Fruit fly (Drosophila melanogaster) whole organism, adult: ENCODE measurements around the gene CG2772.

ENCODE experiments used
- Hr96 ChIP-seq: fragments of 200-800 bp; sonication (Bioruptor generic); optimal IDR thresholded peaks from 2 replicates; lab custom pipeline; 2016; ENCODE audit warnings: missing biosample characterization, missing genetic modification characterization
- cnc ChIP-seq, 2 experiments: fragments of >200 bp; optimal IDR thresholded peaks; 2 replicates each; lab custom pipeline; 2017
- pad ChIP-seq: fragments of 200-800 bp; sonication (Bioruptor generic); optimal IDR thresholded peaks from 3 replicates; lab custom pipeline; 2017; ENCODE audit warnings: missing biosample characterization, missing genetic modification characterization, mild to moderate bottlenecking, moderate library complexity, missing genetic modification reagents
- tj ChIP-seq: fragments of 200-800 bp; sonication (Bioruptor generic); optimal IDR thresholded peaks from 3 replicates; lab custom pipeline; 2017; ENCODE audit warnings: missing biosample characterization, mild to moderate bottlenecking, missing genetic modification characterization, moderate library complexity

DNA sequence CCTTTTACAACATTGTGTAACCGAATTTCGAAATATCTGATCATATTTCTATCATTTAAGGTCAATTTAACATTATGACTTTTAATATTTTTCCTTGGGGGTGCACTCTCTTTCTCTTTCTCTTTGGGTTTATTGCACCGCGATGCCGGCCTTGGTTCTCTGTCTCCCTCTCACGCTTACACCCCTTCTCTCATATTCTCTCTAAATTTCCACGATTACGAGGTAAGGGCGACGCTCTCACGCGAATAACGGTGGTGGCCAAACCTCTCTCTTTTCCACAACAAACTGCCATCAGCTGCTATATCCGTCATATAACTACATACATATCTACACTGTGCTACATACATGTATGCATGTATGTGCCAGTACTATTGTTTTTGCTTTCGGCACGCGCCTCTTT lies 19.8 kb upstream of the CG2772 start:
- TF ChIP-seq tj (GFP tag; lab: Kevin White, UChicago) (no peak), pad (GFP tag; lab: Kevin White, UChicago) (no peak), Hr96 (GFP tag; lab: Kevin White, UChicago) (no peak), cnc (optimal IDR thresholded peaks at IDR 0.05; lab: Kevin White, UChicago) (no peak)
